Fruit fly (Drosophila melanogaster): ENCODE data around the gene mmy.

- TF ChIP-seq CG7101 (tag; optimal IDR thresholded peaks at IDR 0.05) (no peak), bab1 (GFP tag; optimal IDR thresholded peaks at IDR 0.05) (no peak)
Observed at dm6 chr2L:6508666-6509065, 35.0 kb upstream of the mmy start.

All from whole organism, adult.